Fruit fly (Drosophila melanogaster) whole organism, embryonic: ENCODE results near the gene CG5382.

Experiments
- Ada2b ChIP-seq: fragments of 200-800 bp; sonication (Bioruptor generic); IDR thresholded peaks from 2 replicates; pipeline ENCODE4 v1.3.6; 2022; ENCODE audit warnings: missing biosample characterization, missing genetic modification characterization
- Adf1 ChIP-seq: fragments of 200-800 bp; sonication (Bioruptor generic); IDR thresholded peaks from 2 replicates; pipeline ENCODE4 v1.3.6; 2022; ENCODE audit warnings: missing biosample characterization, missing genetic modification characterization
- CG11504 ChIP-seq: fragments of 200-800 bp; sonication (Bioruptor generic); optimal IDR thresholded peaks from 3 replicates; lab custom pipeline; 2019; ENCODE audit warnings: missing biosample characterization, mild to moderate bottlenecking, missing genetic modification characterization, moderate library complexity
- CG12104 ChIP-seq: fragments of 200-800 bp; sonication (Bioruptor generic); optimal IDR thresholded peaks from 3 replicates; lab custom pipeline; 2016; ENCODE audit warnings: missing biosample characterization, missing genetic modification characterization
- CG12155 ChIP-seq: fragments of 200-800 bp; sonication (Bioruptor generic); optimal IDR thresholded peaks from 3 replicates; lab custom pipeline; 2016; ENCODE audit warnings: missing biosample characterization, missing genetic modification characterization
- CG12219 ChIP-seq: fragments of 200-800 bp; sonication (Bioruptor generic); optimal IDR thresholded peaks from 3 replicates; lab custom pipeline; 2018; ENCODE audit warnings: missing biosample characterization, mild to moderate bottlenecking, missing genetic modification characterization
- CG15011 ChIP-seq: fragments of 200-800 bp; sonication (Bioruptor generic); optimal IDR thresholded peaks from 3 replicates; lab custom pipeline; 2018; ENCODE audit warnings: missing biosample characterization, mild to moderate bottlenecking, missing genetic modification characterization
- CG15514 ChIP-seq: fragments of 200-800 bp; sonication (Bioruptor generic); optimal IDR thresholded peaks from 3 replicates; lab custom pipeline; 2017; ENCODE audit warnings: missing biosample characterization, missing genetic modification characterization, mild to moderate bottlenecking, moderate library complexity, missing genetic modification reagents
- CG18619 ChIP-seq: fragments of 200-800 bp; sonication (Bioruptor generic); optimal IDR thresholded peaks from 3 replicates; lab custom pipeline; 2017; ENCODE audit warnings: missing biosample characterization, mild to moderate bottlenecking, missing genetic modification characterization
- CG3065 ChIP-seq: fragments of 200-800 bp; sonication (Bioruptor generic); optimal IDR thresholded peaks from 2 replicates; lab custom pipeline; 2016; ENCODE audit warnings: missing biosample characterization, missing genetic modification characterization
- CG3847 ChIP-seq: fragments of 200-800 bp; sonication (Bioruptor generic); IDR thresholded peaks from 2 replicates; pipeline ENCODE4 v1.3.6; 2022; ENCODE audit warnings: missing biosample characterization, missing genetic modification characterization
- CG42726 ChIP-seq: fragments of 200-800 bp; sonication (Bioruptor generic); IDR thresholded peaks from 2 replicates; pipeline ENCODE4 v1.3.6; 2022; ENCODE audit warnings: missing biosample characterization, missing genetic modification characterization; ENCODE audit not compliant: partially characterized antibody
- CG8290 ChIP-seq, 3 experiments: fragments of 200-800 bp; sonication (Bioruptor generic); optimal IDR thresholded peaks; 2 replicates each; lab custom pipeline; 2016 to 2019; ENCODE audit warnings: missing biosample characterization in 3 of 3, missing genetic modification characterization in 3 of 3, mild to moderate bottlenecking in 2 of 3, moderate library complexity in 1 of 3
- D19B ChIP-seq: fragments of 200-800 bp; sonication (Bioruptor generic); optimal IDR thresholded peaks from 2 replicates; lab custom pipeline; 2017; ENCODE audit warnings: missing biosample characterization, mild to moderate bottlenecking, missing genetic modification characterization
- Dref ChIP-seq: fragments of 200-800 bp; sonication (Bioruptor generic); IDR thresholded peaks from 2 replicates; pipeline ENCODE4 v1.3.6; 2022; ENCODE audit warnings: missing biosample characterization, missing genetic modification characterization
- Fer3 ChIP-seq: fragments of 200-800 bp; sonication (Bioruptor generic); optimal IDR thresholded peaks from 2 replicates; lab custom pipeline; 2018; ENCODE audit warnings: missing biosample characterization, mild to moderate bottlenecking, missing genetic modification characterization, moderate library complexity
- H15 ChIP-seq: fragments of 200-800 bp; sonication (Bioruptor generic); IDR thresholded peaks from 3 replicates; pipeline ENCODE4 v1.3.6; 2022; ENCODE audit warnings: missing biosample characterization, missing genetic modification characterization
- HHEX ChIP-seq: fragments of 200-800 bp; sonication (Bioruptor generic); optimal IDR thresholded peaks from 3 replicates; lab custom pipeline; 2017; ENCODE audit warnings: missing biosample characterization, mild to moderate bottlenecking, missing genetic modification characterization, missing genetic modification reagents
- Hr39 ChIP-seq: fragments of >200 bp; optimal IDR thresholded peaks from 2 replicates; lab custom pipeline; 2017
- Hr78 ChIP-seq, 2 experiments: fragments of 200-800 bp in 1 of 2; fragments of >200 bp in 1 of 2; sonication (Bioruptor generic) in 1 of 2; optimal IDR thresholded peaks; 2 replicates each; lab custom pipeline; 2017 to 2019; ENCODE audit warnings: missing biosample characterization in 2 of 2, missing genetic modification characterization in 2 of 2, mild to moderate bottlenecking in 1 of 2, moderate library complexity in 1 of 2
- Mad ChIP-seq: fragments of 200-800 bp; sonication (Bioruptor generic); optimal IDR thresholded peaks from 2 replicates; lab custom pipeline; 2016; ENCODE audit warnings: missing biosample characterization, missing genetic modification characterization
- Meics ChIP-seq: fragments of 200-800 bp; sonication (Bioruptor generic); optimal IDR thresholded peaks from 2 replicates; lab custom pipeline; 2017; ENCODE audit warnings: missing biosample characterization, mild to moderate bottlenecking, missing genetic modification characterization
- Optix ChIP-seq: fragments of 200-800 bp; sonication (Bioruptor generic); IDR thresholded peaks from 3 replicates; pipeline ENCODE4 v1.3.6; 2022; ENCODE audit warnings: missing biosample characterization, missing genetic modification characterization
- Poxn ChIP-seq: fragments of 200-800 bp; sonication (Bioruptor generic); IDR thresholded peaks from 2 replicates; pipeline ENCODE4 v1.3.6; 2022; ENCODE audit warnings: missing biosample characterization, missing genetic modification characterization
- Sox102F ChIP-seq: fragments of 200-800 bp; sonication (Bioruptor generic); optimal IDR thresholded peaks from 2 replicates; lab custom pipeline; 2018; ENCODE audit warnings: missing biosample characterization, mild to moderate bottlenecking, missing genetic modification characterization, moderate library complexity
- YL-1 ChIP-seq: fragments of 200-800 bp; sonication (Bioruptor generic); optimal IDR thresholded peaks from 3 replicates; lab custom pipeline; 2017; ENCODE audit warnings: missing biosample characterization, mild to moderate bottlenecking, missing genetic modification characterization
- amos ChIP-seq: fragments of 200-800 bp; sonication (Bioruptor generic); IDR thresholded peaks from 2 replicates; pipeline ENCODE4 v1.3.6; 2022; ENCODE audit warnings: missing biosample characterization, missing genetic modification characterization; ENCODE audit not compliant: partially characterized antibody
- ase ChIP-seq: fragments of 200-800 bp; sonication (Bioruptor generic); IDR thresholded peaks from 3 replicates; pipeline ENCODE4 v1.3.6; 2022; ENCODE audit warnings: missing biosample characterization, missing genetic modification characterization
- ash1 ChIP-seq: fragments of 200-800 bp; sonication (Bioruptor generic); optimal IDR thresholded peaks from 2 replicates; lab custom pipeline; 2018; ENCODE audit warnings: missing biosample characterization, mild to moderate bottlenecking, missing genetic modification characterization
- bbx ChIP-seq: fragments of 200-800 bp; sonication (Bioruptor generic); IDR thresholded peaks from 2 replicates; pipeline ENCODE4 v1.3.6; 2022; ENCODE audit warnings: missing biosample characterization, missing genetic modification characterization; ENCODE audit not compliant: partially characterized antibody
- croc ChIP-seq: fragments of 200-800 bp; sonication (Bioruptor generic); conservative IDR thresholded peaks from 3 replicates; pipeline ENCODE4 v1.3.6; 2022; ENCODE audit warnings: missing biosample characterization, missing genetic modification characterization
- dan ChIP-seq: fragments of 200-800 bp; sonication (Bioruptor generic); IDR thresholded peaks from 2 replicates; pipeline ENCODE4 v1.3.6; 2022; ENCODE audit warnings: missing biosample characterization, missing genetic modification characterization
- dati ChIP-seq: fragments of 200-800 bp; sonication (Bioruptor generic); IDR thresholded peaks from 2 replicates; pipeline ENCODE4 v1.3.6; 2022; ENCODE audit warnings: missing biosample characterization, missing genetic modification characterization
- esg ChIP-seq: fragments of 200-800 bp; sonication (Bioruptor generic); conservative IDR thresholded peaks from 2 replicates; pipeline ENCODE4 v1.3.6; 2022; ENCODE audit warnings: missing biosample characterization, missing genetic modification characterization
- eyg ChIP-seq: fragments of 200-800 bp; sonication (Bioruptor generic); optimal IDR thresholded peaks from 3 replicates; lab custom pipeline; 2016; ENCODE audit warnings: missing biosample characterization, missing genetic modification characterization
- inv ChIP-seq: fragments of 200-800 bp; sonication (Bioruptor generic); IDR thresholded peaks from 2 replicates; pipeline ENCODE4 v1.3.6; 2022; ENCODE audit warnings: missing biosample characterization, missing genetic modification characterization; ENCODE audit not compliant: partially characterized antibody
- lab ChIP-seq: fragments of 200-800 bp; sonication (Bioruptor generic); optimal IDR thresholded peaks from 3 replicates; lab custom pipeline; 2017; ENCODE audit warnings: missing biosample characterization, missing genetic modification characterization, mild to moderate bottlenecking, moderate library complexity, missing genetic modification reagents
- lilli ChIP-seq: fragments of 200-800 bp; sonication (Bioruptor generic); optimal IDR thresholded peaks from 3 replicates; lab custom pipeline; 2016; ENCODE audit warnings: missing biosample characterization, missing genetic modification characterization
- luna ChIP-seq: fragments of 200-800 bp; sonication (Bioruptor generic); optimal IDR thresholded peaks from 2 replicates; lab custom pipeline; 2016; ENCODE audit warnings: missing biosample characterization, missing genetic modification characterization
- odd ChIP-seq: fragments of 200-800 bp; sonication (Bioruptor generic); optimal IDR thresholded peaks from 2 replicates; lab custom pipeline; 2017; ENCODE audit warnings: missing biosample characterization, mild to moderate bottlenecking, missing genetic modification characterization
- pfk ChIP-seq: fragments of 200-800 bp; sonication (Bioruptor generic); optimal IDR thresholded peaks from 2 replicates; lab custom pipeline; 2018; ENCODE audit warnings: missing biosample characterization, mild to moderate bottlenecking, missing genetic modification characterization, moderate library complexity
- sc ChIP-seq, 3 experiments: fragments of >200 bp in 2 of 3; fragments of 200-800 bp in 1 of 3; sonication (Bioruptor generic) in 1 of 3; optimal IDR thresholded peaks; 2 replicates in 2 of 3; 3 replicates in 1 of 3; lab custom pipeline; 2017; ENCODE audit warnings: mild to moderate bottlenecking in 1 of 3, missing biosample characterization in 1 of 3, missing genetic modification characterization in 1 of 3, missing genetic modification reagents in 1 of 3
- seq ChIP-seq: fragments of 200-800 bp; sonication (Bioruptor generic); IDR thresholded peaks from 2 replicates; pipeline ENCODE4 v1.3.6; 2022; ENCODE audit warnings: missing biosample characterization, missing genetic modification characterization
- slp2 ChIP-seq: fragments of 200-800 bp; sonication (Bioruptor generic); optimal IDR thresholded peaks from 2 replicates; lab custom pipeline; 2016; ENCODE audit warnings: missing biosample characterization, missing genetic modification characterization
- so ChIP-seq: fragments of 200-800 bp; sonication (Bioruptor generic); IDR thresholded peaks from 3 replicates; pipeline ENCODE4 v1.3.6; 2022; ENCODE audit warnings: missing biosample characterization, missing genetic modification characterization
- sob ChIP-seq: fragments of 200-800 bp; sonication (Bioruptor generic); IDR thresholded peaks from 2 replicates; pipeline ENCODE4 v1.3.6; 2022; ENCODE audit warnings: missing biosample characterization, missing genetic modification characterization
- stc ChIP-seq: fragments of 200-800 bp; sonication (Bioruptor generic); IDR thresholded peaks from 2 replicates; pipeline ENCODE4 v1.3.6; 2022; ENCODE audit warnings: missing biosample characterization, missing genetic modification characterization
- tgo ChIP-seq: fragments of 200-800 bp; sonication (Bioruptor generic); IDR thresholded peaks from 3 replicates; pipeline ENCODE4 v1.3.6; 2022; ENCODE audit warnings: missing biosample characterization, missing genetic modification characterization
- tin ChIP-seq: fragments of 200-800 bp; sonication (Bioruptor generic); optimal IDR thresholded peaks from 3 replicates; lab custom pipeline; 2016; ENCODE audit warnings: missing biosample characterization, missing genetic modification characterization
- unc-4 ChIP-seq: fragments of 200-800 bp; sonication (Bioruptor generic); IDR thresholded peaks from 2 replicates; pipeline ENCODE4 v1.3.6; 2022; ENCODE audit warnings: missing biosample characterization, missing genetic modification characterization; ENCODE audit not compliant: partially characterized antibody

CG5382 gene

DNA sequence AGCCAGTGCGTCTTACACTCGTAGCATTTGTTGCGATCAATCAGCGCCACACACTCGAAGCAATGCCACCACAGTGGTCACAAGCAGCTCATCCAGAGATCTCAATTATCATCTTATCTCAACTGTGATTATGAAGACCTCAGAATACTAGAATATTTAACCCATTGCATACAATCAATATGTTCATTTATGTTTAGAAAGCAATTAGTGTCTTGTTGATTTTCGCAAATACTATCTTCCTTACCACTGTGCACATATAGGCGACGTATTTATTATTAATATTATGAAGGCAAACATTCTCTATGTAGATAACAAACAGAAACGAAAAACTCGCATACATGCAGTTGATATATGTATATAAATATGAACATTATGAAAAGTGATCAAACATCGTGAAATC is 7.0 kb downstream of the CG5382 start (continued):
- TF ChIP-seq YL-1 (GFP tag; lab: Kevin White, UChicago), result peak; percentile 32
- peak; percentile 48 for TF ChIP-seq CG3065 (GFP tag; lab: Kevin White, UChicago)
- peak; percentile 62 for TF ChIP-seq stc
- peak; percentile 60; the same call in 1 of the 3 replicates for TF ChIP-seq Optix (GFP tag; lab: Robert Waterston, UW)
- TF ChIP-seq so, result peak; percentile 58; the same call in 1 of the 3 replicates
- peak; percentile 62; the same call in 2 of the 3 replicates for TF ChIP-seq ase (GFP tag; lab: Robert Waterston, UW)
- no peak for TF ChIP-seq amos (GFP tag; lab: Robert Waterston, UW)
- TF ChIP-seq eyg (GFP tag; lab: Kevin White, UChicago), result peak; percentile 5
- peak; percentile 67 for TF ChIP-seq HHEX (GFP tag; lab: Kevin White, UChicago)
- TF ChIP-seq slp2 (GFP tag; lab: Kevin White, UChicago), result no peak
- peak in 1 of 2 experiments; percentile 34 for TF ChIP-seq Hr78 (GFP tag; optimal IDR thresholded peaks at IDR 0.05; lab: Kevin White, UChicago)
- TF ChIP-seq Ada2b (GFP tag; lab: Robert Waterston, UW), result peak; percentile 69
- TF ChIP-seq Dref, result no peak
- peak; percentile 52 for TF ChIP-seq lilli (GFP tag; lab: Kevin White, UChicago)
- TF ChIP-seq CG12155 (GFP tag; lab: Kevin White, UChicago), result peak; percentile 36
- no peak for TF ChIP-seq CG42726 (GFP tag; lab: Robert Waterston, UW)
- TF ChIP-seq croc (GFP tag; lab: Robert Waterston, UW), result peak; percentile 48
- TF ChIP-seq Meics (GFP tag; lab: Kevin White, UChicago), result peak; percentile 52
- TF ChIP-seq lab (GFP tag; lab: Kevin White, UChicago), result peak; percentile 69
- TF ChIP-seq luna (GFP tag; lab: Kevin White, UChicago), result no peak
- peak; percentile 76 for TF ChIP-seq Sox102F (GFP tag; lab: Kevin White, UChicago)
- peak; percentile 75 for TF ChIP-seq tgo (GFP tag; lab: Robert Waterston, UW)
- TF ChIP-seq sc (optimal IDR thresholded peaks at IDR 0.05; lab: Kevin White, UChicago), result no peak
- peak; percentile 89 for TF ChIP-seq sc (GFP tag; optimal IDR thresholded peaks at IDR 0.05; lab: Kevin White, UChicago)
- TF ChIP-seq CG12219, result peak; percentile 44
- no peak for TF ChIP-seq Hr39
- no peak for TF ChIP-seq dati (GFP tag; lab: Robert Waterston, UW)
- TF ChIP-seq bbx (GFP tag; lab: Robert Waterston, UW), result no peak
- peak; percentile 62 for TF ChIP-seq CG15011 (GFP tag; lab: Kevin White, UChicago)
- TF ChIP-seq CG3847 (GFP tag; lab: Robert Waterston, UW), result peak; percentile 39
- peak; percentile 64 for TF ChIP-seq sob (GFP tag; lab: Robert Waterston, UW)
- peak; percentile 49 for TF ChIP-seq tin (GFP tag; lab: Kevin White, UChicago)
- TF ChIP-seq Mad, result peak; percentile 52
- TF ChIP-seq D19B, result no peak
- no peak for TF ChIP-seq CG8290 (GFP tag; optimal IDR thresholded peaks at IDR 0.05; lab: Kevin White, UChicago)
- TF ChIP-seq CG8290 (tag; optimal IDR thresholded peaks at IDR 0.05; lab: Kevin White, UChicago), result peak; percentile 36 to 81
- peak; percentile 54; the same call in 1 of the 2 replicates for TF ChIP-seq seq
- no peak for TF ChIP-seq Adf1 (GFP tag; lab: Robert Waterston, UW)
- TF ChIP-seq dan, result no peak
- TF ChIP-seq CG12104 (GFP tag; lab: Kevin White, UChicago), result peak; percentile 78
- peak; percentile 32 for TF ChIP-seq CG15514 (GFP tag; lab: Kevin White, UChicago)
- no peak for TF ChIP-seq unc-4 (GFP tag; lab: Robert Waterston, UW)
- peak; percentile 75 for TF ChIP-seq CG11504
- TF ChIP-seq CG18619 (GFP tag; lab: Kevin White, UChicago), result peak; percentile 58
- TF ChIP-seq Poxn (GFP tag; lab: Robert Waterston, UW), result no peak
- TF ChIP-seq ash1 (GFP tag; lab: Kevin White, UChicago), result no peak
- TF ChIP-seq Fer3 (tag; lab: Kevin White, UChicago), result peak; percentile 74
- peak; percentile 24; the same call in 1 of the 2 replicates for TF ChIP-seq esg (GFP tag; lab: Robert Waterston, UW)
- TF ChIP-seq odd (GFP tag; lab: Kevin White, UChicago), result peak; percentile 55
- no peak for TF ChIP-seq pfk (GFP tag; lab: Kevin White, UChicago)
- TF ChIP-seq inv, result no peak
- no peak for TF ChIP-seq H15 (GFP tag; lab: Robert Waterston, UW)
